Fruit fly (Drosophila melanogaster) whole organism, embryonic: ENCODE measurements around the gene AcCoAS.

Source experiments
- Atf3 ChIP-seq: fragments of 200-800 bp; sonication (Bioruptor generic); optimal IDR thresholded peaks from 3 replicates; lab custom pipeline; 2016; ENCODE audit warnings: missing biosample characterization, missing genetic modification characterization
- CG10565 ChIP-seq: fragments of 200-800 bp; sonication (Bioruptor generic); optimal IDR thresholded peaks from 3 replicates; lab custom pipeline; 2016; ENCODE audit warnings: missing biosample characterization, mild to moderate bottlenecking, missing genetic modification characterization
- CG12391 ChIP-seq: fragments of 200-800 bp; sonication (Bioruptor generic); optimal IDR thresholded peaks from 3 replicates; lab custom pipeline; 2018; ENCODE audit warnings: missing biosample characterization, mild to moderate bottlenecking, missing genetic modification characterization, moderate library complexity
- CG12659 ChIP-seq: fragments of 200-800 bp; sonication (Bioruptor generic); optimal IDR thresholded peaks from 3 replicates; lab custom pipeline; 2017; ENCODE audit warnings: mild to moderate bottlenecking, missing biosample characterization, missing genetic modification reagents, missing genetic modification characterization
- CG12769 ChIP-seq: fragments of 200-800 bp; sonication (Bioruptor generic); optimal IDR thresholded peaks from 2 replicates; lab custom pipeline; 2019; ENCODE audit warnings: missing biosample characterization, mild to moderate bottlenecking, missing genetic modification characterization, moderate library complexity
- CG17361 ChIP-seq: fragments of 200-800 bp; sonication (Bioruptor generic); IDR thresholded peaks from 3 replicates; pipeline ENCODE4 v1.3.6; 2022; ENCODE audit warnings: missing biosample characterization, missing genetic modification characterization
- CG2199 ChIP-seq: fragments of 200-800 bp; sonication (Bioruptor generic); IDR thresholded peaks from 3 replicates; pipeline ENCODE4 v1.3.6; 2022; ENCODE audit warnings: missing biosample characterization, missing genetic modification characterization
- CG34224 ChIP-seq: fragments of 200-800 bp; sonication (Bioruptor generic); IDR thresholded peaks from 3 replicates; pipeline ENCODE4 v1.3.6; 2022; ENCODE audit warnings: missing biosample characterization, missing genetic modification characterization; ENCODE audit not compliant: partially characterized antibody
- CG34376 ChIP-seq: fragments of 200-800 bp; sonication (Bioruptor generic); optimal IDR thresholded peaks from 2 replicates; lab custom pipeline; 2018; ENCODE audit warnings: missing biosample characterization, mild to moderate bottlenecking, missing genetic modification characterization
- CG4404 ChIP-seq: fragments of 200-800 bp; sonication (Bioruptor generic); IDR thresholded peaks from 2 replicates; pipeline ENCODE4 v1.3.6; 2022; ENCODE audit warnings: missing biosample characterization, missing genetic modification characterization
- CG6175 ChIP-seq: fragments of 200-800 bp; sonication (Bioruptor generic); IDR thresholded peaks from 3 replicates; pipeline ENCODE4 v1.3.6; 2022; ENCODE audit warnings: missing biosample characterization, missing genetic modification characterization
- Dp ChIP-seq: fragments of 200-800 bp; sonication (Bioruptor generic); optimal IDR thresholded peaks from 2 replicates; lab custom pipeline; 2018; ENCODE audit warnings: missing biosample characterization, mild to moderate bottlenecking, missing genetic modification characterization, moderate library complexity
- E2f2 ChIP-seq: fragments of 200-800 bp; sonication (Bioruptor generic); IDR thresholded peaks from 2 replicates; pipeline ENCODE4 v1.3.6; 2022; ENCODE audit warnings: missing biosample characterization, missing genetic modification characterization
- Eip74EF ChIP-seq, 2 experiments: fragments of 200-800 bp in 1 of 2; fragments of >200 bp in 1 of 2; sonication (Bioruptor generic) in 1 of 2; optimal IDR thresholded peaks; 2 replicates each; lab custom pipeline; 2017 to 2019; ENCODE audit warnings: missing biosample characterization in 2 of 2, missing genetic modification characterization in 2 of 2, mild to moderate bottlenecking in 1 of 2, moderate library complexity in 1 of 2
- Ets65A ChIP-seq: fragments of 200-800 bp; sonication (Bioruptor generic); peaks from one replicate; lab custom pipeline; 2016; ENCODE audit warnings: missing biosample characterization, missing genetic modification characterization
- Ets97D ChIP-seq: fragments of 200-800 bp; sonication (Bioruptor generic); optimal IDR thresholded peaks from 3 replicates; lab custom pipeline; 2016; ENCODE audit warnings: missing biosample characterization, missing genetic modification characterization
- H2.0 ChIP-seq: fragments of 200-800 bp; sonication (Bioruptor generic); IDR thresholded peaks from 2 replicates; pipeline ENCODE4 v1.3.6; 2022; ENCODE audit warnings: missing biosample characterization, missing genetic modification characterization
- Lhr ChIP-seq: fragments of 200-800 bp; sonication (Bioruptor generic); optimal IDR thresholded peaks from 3 replicates; lab custom pipeline; 2017; ENCODE audit warnings: mild to moderate bottlenecking, missing biosample characterization, missing genetic modification reagents, missing genetic modification characterization
- MBD-R2 ChIP-seq: fragments of 200-800 bp; sonication (Bioruptor generic); IDR thresholded peaks from 2 replicates; pipeline ENCODE4 v1.3.6; 2022; ENCODE audit warnings: missing biosample characterization, missing genetic modification characterization
- MTF-1 ChIP-seq: fragments of 200-800 bp; sonication (Bioruptor generic); optimal IDR thresholded peaks from 2 replicates; lab custom pipeline; 2018; ENCODE audit warnings: missing biosample characterization, mild to moderate bottlenecking, missing genetic modification characterization, borderline replicate concordance
- Med ChIP-seq: fragments of 200-800 bp; sonication (Bioruptor generic); peaks from one replicate; lab custom pipeline; 2016; ENCODE audit warnings: missing biosample characterization, missing genetic modification characterization, mild to moderate bottlenecking, inconsistent platforms, moderate library complexity
- Nf-YC ChIP-seq: fragments of 200-800 bp; optimal IDR thresholded peaks from 3 replicates; lab custom pipeline; 2019; ENCODE audit warnings: missing biosample characterization, mild to moderate bottlenecking, missing genetic modification characterization, moderate library complexity
- Pdp1 ChIP-seq, 2 experiments: fragments of 200-800 bp; sonication (Bioruptor generic); optimal IDR thresholded peaks; 3 replicates each; lab custom pipeline; 2016; ENCODE audit warnings: missing biosample characterization in 2 of 2, missing genetic modification characterization in 2 of 2, mild to moderate bottlenecking in 1 of 2, moderate library complexity in 1 of 2
- Ssrp ChIP-seq: fragments of 200-800 bp; sonication (Bioruptor generic); optimal IDR thresholded peaks from 2 replicates; lab custom pipeline; 2018; ENCODE audit warnings: missing biosample characterization, mild to moderate bottlenecking, missing genetic modification characterization, moderate library complexity
- Tbp ChIP-seq: fragments of >200 bp; optimal IDR thresholded peaks from 2 replicates; lab custom pipeline; 2018; ENCODE audit warnings: missing biosample characterization, missing genetic modification characterization
- ac ChIP-seq: fragments of 200-800 bp; sonication (Bioruptor generic); optimal IDR thresholded peaks from 3 replicates; lab custom pipeline; 2017; ENCODE audit warnings: missing biosample characterization, mild to moderate bottlenecking, missing genetic modification characterization
- ash1 ChIP-seq: fragments of 200-800 bp; sonication (Bioruptor generic); optimal IDR thresholded peaks from 2 replicates; lab custom pipeline; 2018; ENCODE audit warnings: missing biosample characterization, mild to moderate bottlenecking, missing genetic modification characterization
- br ChIP-seq: fragments of >200 bp; optimal IDR thresholded peaks from 2 replicates; lab custom pipeline; 2017
- dimm ChIP-seq: fragments of 200-800 bp; sonication (Bioruptor generic); IDR thresholded peaks from 2 replicates; pipeline ENCODE4 v1.3.6; 2022; ENCODE audit warnings: missing biosample characterization, missing genetic modification characterization
- disco-r ChIP-seq: fragments of 200-800 bp; sonication (Bioruptor generic); optimal IDR thresholded peaks from 2 replicates; lab custom pipeline; 2016; ENCODE audit warnings: missing biosample characterization, missing genetic modification characterization
- dysf ChIP-seq: fragments of 200-800 bp; sonication (Bioruptor generic); IDR thresholded peaks from 3 replicates; pipeline ENCODE4 v1.3.6; 2022; ENCODE audit warnings: missing biosample characterization, missing genetic modification characterization
- ewg ChIP-seq: fragments of 200-800 bp; sonication (Bioruptor generic); optimal IDR thresholded peaks from 3 replicates; lab custom pipeline; 2017; ENCODE audit warnings: mild to moderate bottlenecking, missing biosample characterization, missing genetic modification reagents, missing genetic modification characterization
- gfzf ChIP-seq: fragments of 200-800 bp; sonication (Bioruptor generic); optimal IDR thresholded peaks from 2 replicates; lab custom pipeline; 2016; ENCODE audit warnings: missing biosample characterization, mild to moderate bottlenecking, missing genetic modification characterization, moderate library complexity
- insv ChIP-seq, 2 experiments: fragments of 200-800 bp; sonication (Bioruptor generic); optimal IDR thresholded peaks; 3 replicates each; lab custom pipeline; 2016 to 2018; ENCODE audit warnings: missing biosample characterization in 2 of 2, missing genetic modification characterization in 2 of 2
- lbe ChIP-seq: fragments of 200-800 bp; sonication (Bioruptor generic); optimal IDR thresholded peaks from 2 replicates; lab custom pipeline; 2016; ENCODE audit warnings: missing biosample characterization, mild to moderate bottlenecking, missing genetic modification characterization
- mirr ChIP-seq: fragments of 200-800 bp; sonication (Bioruptor generic); optimal IDR thresholded peaks from 3 replicates; lab custom pipeline; 2018; ENCODE audit warnings: missing biosample characterization, mild to moderate bottlenecking, missing genetic modification characterization
- pan ChIP-seq, 4 experiments: fragments of >200 bp in 3 of 4; fragments of 200-800 bp in 1 of 4; sonication (Bioruptor generic) in 1 of 4; optimal IDR thresholded peaks in 3 of 4; IDR thresholded peaks in 1 of 4; 2 replicates each; pipeline versions ENCODE4 v1.3.6 to Lab custom; 2017 to 2022; ENCODE audit warnings: missing biosample characterization in 2 of 4, missing genetic modification characterization in 2 of 4, mixed read lengths in 1 of 4
- pfk ChIP-seq: fragments of 200-800 bp; sonication (Bioruptor generic); optimal IDR thresholded peaks from 2 replicates; lab custom pipeline; 2018; ENCODE audit warnings: missing biosample characterization, mild to moderate bottlenecking, missing genetic modification characterization, moderate library complexity
- pzg ChIP-seq: fragments of 200-800 bp; sonication (Bioruptor generic); optimal IDR thresholded peaks from 3 replicates; lab custom pipeline; 2018; ENCODE audit warnings: missing biosample characterization, mild to moderate bottlenecking, missing genetic modification characterization, moderate library complexity
- sens ChIP-seq: fragments of 200-800 bp; sonication (Bioruptor generic); peaks from one replicate; lab custom pipeline; 2016; ENCODE audit warnings: missing biosample characterization, missing genetic modification characterization
- slbo ChIP-seq: fragments of 200-800 bp; sonication (Bioruptor generic); IDR thresholded peaks from 2 replicates; pipeline ENCODE4 v1.3.6; 2022; ENCODE audit warnings: missing biosample characterization, missing genetic modification characterization
- stwl ChIP-seq: fragments of 200-800 bp; sonication (Bioruptor generic); optimal IDR thresholded peaks from 3 replicates; lab custom pipeline; 2018; ENCODE audit warnings: missing biosample characterization, mild to moderate bottlenecking, missing genetic modification characterization, moderate library complexity
- tio ChIP-seq: fragments of 200-800 bp; sonication (Bioruptor generic); optimal IDR thresholded peaks from 2 replicates; lab custom pipeline; 2017; ENCODE audit warnings: missing biosample characterization, missing genetic modification characterization, inconsistent platforms
- trh ChIP-seq: fragments of 200-800 bp; sonication (Bioruptor generic); optimal IDR thresholded peaks from 2 replicates; lab custom pipeline; 2016; ENCODE audit warnings: missing biosample characterization, missing genetic modification characterization
- zfh2 ChIP-seq: fragments of 200-800 bp; sonication (Bioruptor generic); optimal IDR thresholded peaks from 2 replicates; lab custom pipeline; 2016; ENCODE audit warnings: missing biosample characterization, missing genetic modification characterization

AcCoAS gene

dm6 chr3L:21275921-21276295 lies 4.1 kb downstream of the AcCoAS start (continued):
- no peak for TF ChIP-seq H2.0
- TF ChIP-seq trh = no peak
- no peak for TF ChIP-seq mirr (GFP tag; lab: Kevin White, UChicago)
- TF ChIP-seq br (lab: Kevin White, UChicago) = no peak
- TF ChIP-seq CG12769 (tag; lab: Kevin White, UChicago) = peak; percentile 45
- no peak for TF ChIP-seq tio
- TF ChIP-seq CG6175 = 0 out of 3 replicates have a peak, but pooled peaks have one; percentile 37

DNA sequence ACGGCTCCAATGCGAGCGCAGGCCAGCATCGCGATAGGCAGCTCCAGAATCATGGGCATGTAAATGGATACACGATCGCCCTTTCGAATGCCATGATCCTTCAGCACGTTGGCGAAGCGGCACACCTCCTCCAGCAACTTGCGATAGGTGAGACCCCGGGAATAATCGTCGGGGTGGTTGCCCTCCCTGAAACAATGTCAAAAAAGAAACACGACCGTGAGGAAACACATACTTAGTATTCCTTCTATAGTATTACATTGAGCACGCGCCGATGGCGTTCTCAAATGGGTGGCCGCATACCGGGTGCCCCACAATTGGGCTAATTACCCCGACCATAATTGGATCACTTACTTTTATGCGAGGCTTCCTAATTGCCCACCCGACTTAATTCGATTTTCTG lies 6.5 kb downstream of the AcCoAS start:
- TF ChIP-seq Ssrp (tag; lab: Kevin White, UChicago) = no peak
- TF ChIP-seq Med (GFP tag; lab: Kevin White, UChicago) = peak; percentile 9
- TF ChIP-seq Ets65A = peak; percentile 66

dm6 chr3L:21270480-21270879 lies 9.6 kb downstream of the AcCoAS start, which contains the start of gene CG9389:
TSS of gene CG9389 (minus strand) at chr3L:21270580.
- no peak for TF ChIP-seq CG12391 (tag; lab: Kevin White, UChicago)
- TF ChIP-seq Atf3 (GFP tag; lab: Kevin White, UChicago) = no peak
- TF ChIP-seq disco-r (GFP tag; lab: Kevin White, UChicago) = no peak
- TF ChIP-seq CG34224 (GFP tag; lab: Robert Waterston, UW) = no peak

- TF ChIP-seq CG4404 (GFP tag; lab: Robert Waterston, UW) = no peak
- peak; percentile 36 for TF ChIP-seq Dp (GFP tag; lab: Kevin White, UChicago)
- no peak for TF ChIP-seq pfk (GFP tag; lab: Kevin White, UChicago)
- TF ChIP-seq lbe (GFP tag; lab: Kevin White, UChicago) = no peak
- TF ChIP-seq sens (GFP tag; lab: Kevin White, UChicago) = peak; percentile 41
- no peak for TF ChIP-seq Ets97D
- TF ChIP-seq insv (GFP tag; optimal IDR thresholded peaks at IDR 0.05; lab: Kevin White, UChicago) = peak in 1 of 2 experiments; percentile 80
- peak; percentile 27 for TF ChIP-seq Lhr (GFP tag; lab: Kevin White, UChicago)
- no peak for TF ChIP-seq pan (optimal IDR thresholded peaks at IDR 0.05; lab: Kevin White, UChicago)
- TF ChIP-seq pan (GFP tag; optimal IDR thresholded peaks at IDR 0.05 in 1 of 2, IDR thresholded peaks at IDR 0.05 in 1 of 2) = no peak
- peak in 1 of 2 experiments; percentile 61 for TF ChIP-seq Eip74EF (GFP tag; optimal IDR thresholded peaks at IDR 0.05; lab: Kevin White, UChicago)
- peak; percentile 70 for TF ChIP-seq Nf-YC
- no peak for TF ChIP-seq ewg
- no peak for TF ChIP-seq Tbp (GFP tag; lab: Kevin White, UChicago)
- TF ChIP-seq pzg (GFP tag; lab: Kevin White, UChicago) = peak; percentile 33
- 0 out of 3 replicates have a peak, but pooled peaks have one; percentile 10 for TF ChIP-seq CG17361 (GFP tag; lab: Robert Waterston, UW)
- TF ChIP-seq ac (GFP tag; lab: Kevin White, UChicago) = no peak
- TF ChIP-seq CG10565 (GFP tag; lab: Kevin White, UChicago) = no peak
- peak in 1 of 2 experiments; percentile 68 for TF ChIP-seq Pdp1 (GFP tag; optimal IDR thresholded peaks at IDR 0.05; lab: Kevin White, UChicago)
- TF ChIP-seq stwl (tag; lab: Kevin White, UChicago) = peak; percentile 51
- TF ChIP-seq MBD-R2 (GFP tag; lab: Robert Waterston, UW) = peak; percentile 66
- no peak for TF ChIP-seq CG34376 (GFP tag; lab: Kevin White, UChicago)
- TF ChIP-seq CG12659 (GFP tag; lab: Kevin White, UChicago) = peak; percentile 4
- no peak for TF ChIP-seq MTF-1 (GFP tag; lab: Kevin White, UChicago)
- no peak for TF ChIP-seq dimm (GFP tag; lab: Robert Waterston, UW)
- TF ChIP-seq ash1 (GFP tag; lab: Kevin White, UChicago) = no peak
- TF ChIP-seq zfh2 (GFP tag; lab: Kevin White, UChicago) = no peak
- peak; percentile 31; the same call in 1 of the 2 replicates for TF ChIP-seq E2f2 (GFP tag; lab: Robert Waterston, UW)
- no peak for TF ChIP-seq dysf
- no peak for TF ChIP-seq slbo
- peak; percentile 68 for TF ChIP-seq gfzf
- TF ChIP-seq CG2199 (GFP tag; lab: Robert Waterston, UW) = no peak
These were observed 12.1 kb downstream of the AcCoAS start, which contains the start of gene CG9391 for dm6 chr3L:21267862-21268385. TSS of gene CG9391 (minus strand) at chr3L:21268335.
